Fruit fly (Drosophila melanogaster) whole organism, adult: ENCODE measurements around the gene Sodh1.

ENCODE experiments used
- CG11617 ChIP-seq: fragments of 200-800 bp; sonication (Bioruptor generic); optimal IDR thresholded peaks from 2 replicates; lab custom pipeline; 2017; ENCODE audit warnings: mild to moderate bottlenecking, missing biosample characterization, missing genetic modification reagents, missing genetic modification characterization
- CG12768 ChIP-seq: fragments of 200-800 bp; sonication (Bioruptor generic); optimal IDR thresholded peaks from 2 replicates; lab custom pipeline; 2017; ENCODE audit warnings: missing biosample characterization, missing genetic modification characterization, mild to moderate bottlenecking, moderate library complexity, missing genetic modification reagents
- CG14711 ChIP-seq: fragments of 200-800 bp; sonication (Bioruptor generic); optimal IDR thresholded peaks from 2 replicates; lab custom pipeline; 2018; ENCODE audit warnings: missing biosample characterization, mild to moderate bottlenecking, missing genetic modification characterization, moderate library complexity
- CG1620 ChIP-seq: fragments of 200-800 bp; sonication (Bioruptor generic); optimal IDR thresholded peaks from 2 replicates; lab custom pipeline; 2016; ENCODE audit warnings: missing biosample characterization, missing genetic modification characterization
- CG33017 ChIP-seq: fragments of 200-800 bp; sonication (Bioruptor generic); optimal IDR thresholded peaks from 2 replicates; lab custom pipeline; 2018; ENCODE audit warnings: missing biosample characterization, mild to moderate bottlenecking, missing genetic modification characterization, moderate library complexity
- CG5204 ChIP-seq: fragments of 200-800 bp; sonication (Bioruptor generic); optimal IDR thresholded peaks from 2 replicates; lab custom pipeline; 2016; ENCODE audit warnings: missing biosample characterization, missing genetic modification characterization
- CG7045 ChIP-seq: fragments of 200-800 bp; sonication (Bioruptor generic); optimal IDR thresholded peaks from 2 replicates; lab custom pipeline; 2017; ENCODE audit warnings: missing biosample characterization, mild to moderate bottlenecking, missing genetic modification characterization
- CG7101 ChIP-seq: fragments of 200-800 bp; sonication (Bioruptor generic); optimal IDR thresholded peaks from 2 replicates; lab custom pipeline; 2018; ENCODE audit warnings: missing biosample characterization, mild to moderate bottlenecking, missing genetic modification characterization, moderate library complexity
- Clk ChIP-seq: fragments of 200-800 bp; sonication (Bioruptor generic); optimal IDR thresholded peaks from 2 replicates; lab custom pipeline; 2017; ENCODE audit warnings: missing biosample characterization, missing genetic modification characterization
- Crg-1 ChIP-seq: fragments of 200-800 bp; sonication (Bioruptor generic); optimal IDR thresholded peaks from 2 replicates; lab custom pipeline; 2016; ENCODE audit warnings: missing biosample characterization, missing genetic modification characterization
- Hr96 ChIP-seq: fragments of 200-800 bp; sonication (Bioruptor generic); optimal IDR thresholded peaks from 2 replicates; lab custom pipeline; 2016; ENCODE audit warnings: missing biosample characterization, missing genetic modification characterization
- Mnt ChIP-seq: fragments of 200-800 bp; sonication (Bioruptor generic); optimal IDR thresholded peaks from 2 replicates; lab custom pipeline; 2016; ENCODE audit warnings: missing biosample characterization, mild to moderate bottlenecking, missing genetic modification characterization
- bab1 ChIP-seq: fragments of 200-800 bp; sonication (Bioruptor generic); optimal IDR thresholded peaks from 3 replicates; lab custom pipeline; 2019; ENCODE audit warnings: missing biosample characterization, mild to moderate bottlenecking, missing genetic modification characterization, moderate library complexity
- cic ChIP-seq: fragments of 200-800 bp; sonication (Bioruptor generic); optimal IDR thresholded peaks from 2 replicates; lab custom pipeline; 2017; ENCODE audit warnings: missing biosample characterization, mild to moderate bottlenecking, missing genetic modification characterization, moderate library complexity
- cnc ChIP-seq, 2 experiments: fragments of >200 bp; optimal IDR thresholded peaks; 2 replicates each; lab custom pipeline; 2017
- kay ChIP-seq: fragments of 200-800 bp; sonication (Bioruptor generic); peaks from one replicate; lab custom pipeline; 2016; ENCODE audit warnings: missing biosample characterization, missing genetic modification characterization, borderline replicate concordance
- ovo ChIP-seq: fragments of 200-800 bp; sonication (Bioruptor generic); optimal IDR thresholded peaks from 2 replicates; lab custom pipeline; 2016; ENCODE audit warnings: missing biosample characterization, missing genetic modification characterization
- pad ChIP-seq: fragments of 200-800 bp; sonication (Bioruptor generic); optimal IDR thresholded peaks from 3 replicates; lab custom pipeline; 2017; ENCODE audit warnings: missing biosample characterization, missing genetic modification characterization, mild to moderate bottlenecking, moderate library complexity, missing genetic modification reagents
- tj ChIP-seq: fragments of 200-800 bp; sonication (Bioruptor generic); optimal IDR thresholded peaks from 3 replicates; lab custom pipeline; 2017; ENCODE audit warnings: missing biosample characterization, mild to moderate bottlenecking, missing genetic modification characterization, moderate library complexity
- toe ChIP-seq: fragments of 200-800 bp; sonication (Bioruptor generic); optimal IDR thresholded peaks from 2 replicates; lab custom pipeline; 2016; ENCODE audit warnings: missing biosample characterization, missing genetic modification characterization

The Sodh1 gene

DNA sequence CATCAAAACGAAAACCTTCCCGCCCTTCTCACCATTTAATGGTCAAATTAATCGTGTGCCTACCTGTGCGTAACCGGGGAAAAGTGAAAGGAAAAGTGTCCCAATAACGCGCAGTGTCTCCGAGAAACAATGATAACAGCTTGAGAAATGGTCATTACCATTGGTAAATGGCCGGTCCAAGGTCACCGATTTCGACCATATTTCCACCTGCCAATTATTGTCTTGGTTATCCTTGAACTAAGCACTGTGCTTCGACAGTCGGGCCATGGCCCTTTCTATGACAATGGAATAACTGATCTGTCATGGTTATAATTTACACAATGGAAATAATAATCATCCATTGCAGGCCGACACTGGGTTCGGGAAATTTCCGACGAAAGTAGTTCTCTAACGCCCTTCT lies 8.1 kb upstream of the Sodh1 start:
- TF ChIP-seq kay (GFP tag; lab: Kevin White, UChicago) (no peak), cnc (optimal IDR thresholded peaks at IDR 0.05; lab: Kevin White, UChicago) (no peak), CG7101 (tag; lab: Kevin White, UChicago) (no peak), CG11617 (no peak), CG1620 (GFP tag; lab: Kevin White, UChicago) (no peak), CG5204 (GFP tag; lab: Kevin White, UChicago) (no peak), bab1 (GFP tag; lab: Kevin White, UChicago) (no peak), CG33017 (tag; lab: Kevin White, UChicago) (no peak), cic (GFP tag; lab: Kevin White, UChicago) (no peak), CG7045 (GFP tag; lab: Kevin White, UChicago) (no peak), tj (GFP tag; lab: Kevin White, UChicago) (no peak), Crg-1 (GFP tag; lab: Kevin White, UChicago) (no peak), CG12768 (GFP tag; lab: Kevin White, UChicago) (no peak), ovo (GFP tag; lab: Kevin White, UChicago) (no peak), pad (no peak), CG14711 (tag; lab: Kevin White, UChicago) (no peak), Mnt (GFP tag; lab: Kevin White, UChicago) (no peak), toe (no peak)

DNA sequence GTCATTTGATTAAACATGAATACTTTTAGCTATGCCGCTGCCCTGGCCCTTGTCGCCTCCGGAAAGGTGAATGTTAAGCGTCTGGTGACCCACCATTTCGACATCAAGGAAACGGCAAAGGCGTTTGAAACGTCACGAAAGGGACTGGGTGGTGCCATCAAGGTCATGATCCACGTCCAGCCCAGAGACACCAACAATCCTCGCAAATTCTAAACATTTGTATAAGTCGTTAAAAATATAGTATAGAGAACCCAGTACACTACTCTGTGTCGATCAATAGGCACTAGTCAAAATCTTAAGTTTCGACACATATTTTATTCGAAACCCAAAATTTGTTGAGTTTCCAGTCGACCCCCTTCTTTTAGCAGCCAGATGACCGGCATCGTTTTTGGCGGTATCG lies 2.2 kb downstream of the Sodh1 start, which contains the start of gene CG1979:
Gene CG1979, plus strand, starts transcription at position 301 of the 400 bp plus-strand sequence.
- TF ChIP-seq toe = no peak
- no peak for TF ChIP-seq cnc (optimal IDR thresholded peaks at IDR 0.05; lab: Kevin White, UChicago)
- no peak for TF ChIP-seq CG12768 (GFP tag; lab: Kevin White, UChicago)
- no peak for TF ChIP-seq Clk (GFP tag; lab: Kevin White, UChicago)
- TF ChIP-seq cic (GFP tag; lab: Kevin White, UChicago) = no peak
- no peak for TF ChIP-seq pad
- TF ChIP-seq Crg-1 (GFP tag; lab: Kevin White, UChicago) = no peak
- TF ChIP-seq bab1 (GFP tag; lab: Kevin White, UChicago) = no peak
- TF ChIP-seq CG33017 (tag; lab: Kevin White, UChicago) = no peak
- no peak for TF ChIP-seq CG5204 (GFP tag; lab: Kevin White, UChicago)
- no peak for TF ChIP-seq CG11617
- no peak for TF ChIP-seq CG14711 (tag; lab: Kevin White, UChicago)
- no peak for TF ChIP-seq kay (GFP tag; lab: Kevin White, UChicago)

DNA sequence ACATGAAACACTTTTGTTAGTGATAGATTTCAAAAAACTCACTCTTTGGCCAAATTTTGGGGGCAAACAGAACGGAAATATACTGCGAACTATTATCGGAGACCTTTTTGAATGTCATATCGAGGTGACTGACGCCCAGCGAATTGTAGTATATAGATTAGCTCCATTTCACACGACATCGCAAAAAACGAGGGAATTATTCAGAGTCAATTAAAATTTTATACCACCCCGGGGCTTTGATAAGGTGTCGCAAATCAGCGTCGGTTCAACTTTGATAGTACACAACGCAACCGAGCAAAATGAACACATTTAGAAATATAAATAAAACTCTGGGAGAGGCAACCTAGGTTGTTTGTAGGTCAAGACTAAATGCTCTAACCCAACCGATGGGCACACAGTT lies 5.9 kb downstream of the Sodh1 start:
- peak; percentile 49 for TF ChIP-seq cic (GFP tag; lab: Kevin White, UChicago)
- no peak for TF ChIP-seq CG12768 (GFP tag; lab: Kevin White, UChicago)

DNA sequence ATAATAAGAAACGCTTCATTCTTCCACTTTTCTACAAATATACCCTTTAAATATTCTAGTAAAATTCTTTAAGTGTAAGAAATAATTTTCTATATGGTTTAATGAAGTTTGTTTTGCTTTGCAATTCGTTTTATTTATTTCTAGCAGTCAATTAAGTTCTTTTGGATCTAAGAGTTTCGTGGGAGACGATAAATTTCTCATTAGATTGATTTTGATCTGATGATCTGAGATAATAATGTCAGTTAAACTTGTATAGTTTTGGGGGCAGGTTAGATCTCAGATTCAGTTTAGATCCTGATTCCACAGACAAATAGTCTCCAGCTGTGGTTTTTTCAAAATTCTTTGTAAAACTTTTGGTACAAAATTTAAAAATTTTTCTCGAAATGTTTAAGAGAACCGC lies 6.9 kb downstream of the Sodh1 start, which contains the start of gene dj:
Gene dj, plus strand, starts transcription at position 301 of the 400 bp plus-strand sequence.
- TF ChIP-seq CG12768 (GFP tag; lab: Kevin White, UChicago) = no peak
- no peak for TF ChIP-seq toe
- no peak for TF ChIP-seq cic (GFP tag; lab: Kevin White, UChicago)
- TF ChIP-seq kay (GFP tag; lab: Kevin White, UChicago) = no peak
- TF ChIP-seq cnc (optimal IDR thresholded peaks at IDR 0.05; lab: Kevin White, UChicago) = no peak
- no peak for TF ChIP-seq CG33017 (tag; lab: Kevin White, UChicago)

DNA sequence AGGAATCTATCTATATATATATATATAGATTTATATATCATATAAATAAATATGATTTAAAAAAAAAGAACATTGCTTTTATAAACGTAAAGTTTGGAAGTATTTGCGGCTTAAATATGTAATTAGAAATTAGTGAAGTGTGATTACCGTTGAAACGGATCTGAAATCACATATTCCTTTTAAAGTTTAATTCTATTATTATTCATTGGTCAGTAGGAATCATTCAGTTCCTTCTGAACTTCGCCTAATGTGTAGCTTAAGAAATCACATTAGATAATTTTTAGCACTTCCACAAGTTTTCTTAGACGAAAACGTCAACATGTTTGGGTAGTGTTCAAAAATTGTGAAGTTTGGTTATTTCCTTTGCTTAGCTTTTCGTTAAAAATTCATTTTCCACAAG lies 8.3 kb downstream of the Sodh1 start, which contains the start of gene djl:
Gene djl, plus strand, starts transcription at position 301 of the 400 bp plus-strand sequence.
- TF ChIP-seq kay (GFP tag; lab: Kevin White, UChicago) (no peak), CG7045 (GFP tag; lab: Kevin White, UChicago) (no peak), toe (no peak), cnc (optimal IDR thresholded peaks at IDR 0.05; lab: Kevin White, UChicago) (no peak), CG14711 (tag; lab: Kevin White, UChicago) (no peak), CG33017 (tag; lab: Kevin White, UChicago) (no peak), Crg-1 (GFP tag; lab: Kevin White, UChicago) (no peak), ovo (GFP tag; lab: Kevin White, UChicago) (no peak), Hr96 (no peak), CG5204 (GFP tag; lab: Kevin White, UChicago) (no peak), CG11617 (no peak), CG7101 (tag; lab: Kevin White, UChicago) (no peak), cic (GFP tag; lab: Kevin White, UChicago) (no peak), CG1620 (GFP tag; lab: Kevin White, UChicago) (no peak)

DNA sequence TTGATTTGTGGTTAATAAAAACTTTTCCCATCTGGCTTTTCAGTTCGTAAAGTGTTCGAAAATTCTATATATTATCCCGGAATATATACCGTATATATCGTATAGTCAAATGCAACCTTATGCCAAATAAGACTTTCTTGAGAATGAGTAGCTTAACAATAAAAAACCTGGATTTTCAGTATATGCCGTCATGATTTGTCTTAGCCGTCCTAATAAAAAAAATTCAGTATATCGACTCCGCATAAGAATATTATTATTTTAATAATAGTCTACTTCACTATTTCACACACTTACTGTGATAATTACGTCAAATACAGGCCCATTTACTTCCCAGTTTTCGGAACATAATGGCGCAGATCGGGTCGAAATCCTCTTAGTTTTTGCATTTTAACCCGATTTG lies 9.7 kb downstream of the Sodh1 start, which contains the start of gene Mst84B:
Gene Mst84B, plus strand, starts transcription at position 301 of the 400 bp plus-strand sequence.
- TF ChIP-seq CG7045 (GFP tag; lab: Kevin White, UChicago) (no peak), CG14711 (tag; lab: Kevin White, UChicago) (no peak), Clk (GFP tag; lab: Kevin White, UChicago) (no peak), toe (no peak), pad (no peak), CG12768 (GFP tag; lab: Kevin White, UChicago) (no peak), CG1620 (GFP tag; lab: Kevin White, UChicago) (no peak), bab1 (GFP tag; lab: Kevin White, UChicago) (no peak), CG5204 (GFP tag; lab: Kevin White, UChicago) (no peak), CG11617 (no peak), ovo (GFP tag; lab: Kevin White, UChicago) (no peak)
